Worm (Caenorhabditis elegans): Measurements from ENCODE around the gene Y57G7A.1.
"Not testable (repeated sequence)": the region's sequence is repeated elsewhere in the genome, so short reads cannot be mapped to it uniquely, and the experiment has no call there.

Gene Y57G7A.1

ce11 chrII:1276778-1277177 lies 21.5 kb upstream of the Y57G7A.1 start, which contains the start of gene Y57G7A.11:
Y57G7A.11 (minus strand) TSS chrII:1276878.
- TF ChIP-seq ama-1 (optimal IDR thresholded peaks at IDR 0.05) (no peak), sea-1 (GFP tag; conservative IDR thresholded peaks at IDR 0.05) (no peak), hnd-1 (tag; optimal IDR thresholded peaks at IDR 0.05) (no peak)

ce11 chrII:1278350-1278749 lies 19.9 kb upstream of the Y57G7A.1 start, which contains the start of gene srz-63:
srz-63 (plus strand) TSS chrII:1278650.
- TF ChIP-seq ceh-13 (GFP tag; optimal IDR thresholded peaks at IDR 0.05); F13C5.2 (tag; optimal IDR thresholded peaks at IDR 0.05); hmbx-1 (tag; optimal IDR thresholded peaks at IDR 0.05): not testable (repeated sequence)

- TF ChIP-seq B0310.2 (tag; optimal IDR thresholded peaks at IDR 0.05) = no peak
- TF ChIP-seq ceh-13 (GFP tag; optimal IDR thresholded peaks at IDR 0.05) = no peak
- TF ChIP-seq ets-7 (tag; optimal IDR thresholded peaks at IDR 0.05) = no peak
- TF ChIP-seq hmbx-1 (tag; optimal IDR thresholded peaks at IDR 0.05) = no peak
- no peak for TF ChIP-seq ceh-36 (tag; optimal IDR thresholded peaks at IDR 0.05)
- no peak for TF ChIP-seq pes-1 (GFP tag; IDR thresholded peaks at IDR 0.05)
These were observed 13.3 kb upstream of the Y57G7A.1 start for ce11 chrII:1284985-1285384.

- TF ChIP-seq F13C5.2 (tag; optimal IDR thresholded peaks at IDR 0.05) (no peak), ama-1 (optimal IDR thresholded peaks at IDR 0.05) (no peak), tbx-11 (GFP tag; IDR thresholded peaks at IDR 0.05) (no peak), ceh-13 (GFP tag; optimal IDR thresholded peaks at IDR 0.05) (no peak), aly-1 (tag; optimal IDR thresholded peaks at IDR 0.05) (no peak), B0310.2 (tag; optimal IDR thresholded peaks at IDR 0.05) (no peak)
These were observed 12.8 kb upstream of the Y57G7A.1 start, which contains the start of the genes Y57G7A.6 and Y57G7A.3 for ce11 chrII:1285514-1285913. Y57G7A.6 (minus strand) TSS chrII:1285614. Y57G7A.3 (plus strand) TSS chrII:1285782.

ce11 chrII:1293157-1293556 lies 5.1 kb upstream of the Y57G7A.1 start, which contains the start of gene srz-64:
srz-64 (minus strand) TSS chrII:1293257.
- TF ChIP-seq aly-1 (tag; optimal IDR thresholded peaks at IDR 0.05) (no peak), hmg-4 (GFP tag; optimal IDR thresholded peaks at IDR 0.05) (no peak), scrt-1 (GFP tag; IDR thresholded peaks at IDR 0.05) (no peak), ceh-13 (GFP tag; optimal IDR thresholded peaks at IDR 0.05) (no peak), sea-1 (GFP tag; conservative IDR thresholded peaks at IDR 0.05) (no peak), pes-1 (GFP tag; IDR thresholded peaks at IDR 0.05) (no peak), tra-4 (tag; optimal IDR thresholded peaks at IDR 0.05) (no peak), B0310.2 (tag; optimal IDR thresholded peaks at IDR 0.05) (no peak)

ce11 chrII:1295776-1296175 lies 2.5 kb upstream of the Y57G7A.1 start, which contains the start of gene Y57G7A.2:
Y57G7A.2 (plus strand) TSS chrII:1296076.
- TF ChIP-seq ceh-13 (GFP tag; optimal IDR thresholded peaks at IDR 0.05) (no peak), hnd-1 (tag; optimal IDR thresholded peaks at IDR 0.05) (no peak), F13C5.2 (tag; optimal IDR thresholded peaks at IDR 0.05) (no peak), tbx-11 (GFP tag; IDR thresholded peaks at IDR 0.05) (no peak), tbx-37 (GFP tag; conservative IDR thresholded peaks at IDR 0.05) (no peak), ceh-36 (tag; optimal IDR thresholded peaks at IDR 0.05) (no peak)

- TF ChIP-seq hmg-4 (GFP tag; optimal IDR thresholded peaks at IDR 0.05) (no peak), tbx-37 (GFP tag; conservative IDR thresholded peaks at IDR 0.05) (no peak), tra-4 (tag; optimal IDR thresholded peaks at IDR 0.05) (no peak)
These were observed 1.1 kb upstream of the Y57G7A.1 start for ce11 chrII:1297044-1297696.

- TF ChIP-seq hmg-4 (GFP tag; optimal IDR thresholded peaks at IDR 0.05) (no peak), sea-1 (GFP tag; conservative IDR thresholded peaks at IDR 0.05) (no peak), ceh-13 (GFP tag; optimal IDR thresholded peaks at IDR 0.05) (no peak)
These were observed 574 bp upstream of the Y57G7A.1 start for ce11 chrII:1297697-1298093.

ce11 chrII:1301554-1301953 lies 3.3 kb downstream of the Y57G7A.1 start, which contains the start of gene glb-31:
glb-31 (minus strand) TSS chrII:1301654.
- TF ChIP-seq ceh-36 (tag; optimal IDR thresholded peaks at IDR 0.05) (no peak), pes-1 (GFP tag; IDR thresholded peaks at IDR 0.05) (no peak), ceh-13 (GFP tag; optimal IDR thresholded peaks at IDR 0.05) (no peak), ama-1 (optimal IDR thresholded peaks at IDR 0.05) (no peak), F13C5.2 (tag; optimal IDR thresholded peaks at IDR 0.05) (no peak), flt-1 (GFP tag; IDR thresholded peaks at IDR 0.05) (no peak), hmg-4 (GFP tag; optimal IDR thresholded peaks at IDR 0.05) (no peak), hnd-1 (tag; optimal IDR thresholded peaks at IDR 0.05) (no peak)

- TF ChIP-seq tra-4 (tag; optimal IDR thresholded peaks at IDR 0.05) (no peak), flt-1 (GFP tag; IDR thresholded peaks at IDR 0.05) (no peak), aly-1 (tag; optimal IDR thresholded peaks at IDR 0.05) (no peak), ama-1 (optimal IDR thresholded peaks at IDR 0.05) (no peak), pes-1 (GFP tag; IDR thresholded peaks at IDR 0.05) (no peak), hmbx-1 (tag; optimal IDR thresholded peaks at IDR 0.05) (no peak), ets-7 (tag; optimal IDR thresholded peaks at IDR 0.05) (no peak), hmg-4 (GFP tag; optimal IDR thresholded peaks at IDR 0.05) (no peak), tbx-37 (GFP tag; conservative IDR thresholded peaks at IDR 0.05) (no peak), F13C5.2 (tag; optimal IDR thresholded peaks at IDR 0.05) (no peak)
These were observed 7.8 kb downstream of the Y57G7A.1 start, which contains the start of gene emc-2 for ce11 chrII:1306036-1306435. emc-2 (minus strand) TSS chrII:1306136.

Measured in whole organism, early embryonic.